Fruit fly (Drosophila melanogaster) whole organism, pupa: Measurements from ENCODE around the gene topi.

Source experiments
- CG10348 ChIP-seq: fragments of 200-800 bp; sonication (Bioruptor generic); IDR thresholded peaks from 2 replicates; pipeline ENCODE4 v1.3.6; 2022; ENCODE audit warnings: missing biosample characterization, missing genetic modification characterization
- CG12605 ChIP-seq: fragments of 200-800 bp; sonication (Bioruptor generic); IDR thresholded peaks from 2 replicates; pipeline ENCODE4 v1.3.6; 2022; ENCODE audit warnings: missing biosample characterization, missing genetic modification characterization
- CG13204 ChIP-seq: fragments of 200-800 bp; sonication (Bioruptor generic); optimal IDR thresholded peaks from 2 replicates; lab custom pipeline; 2018; ENCODE audit warnings: missing biosample characterization, mild to moderate bottlenecking, missing genetic modification characterization, moderate library complexity
- CG14655 ChIP-seq: fragments of 200-800 bp; sonication (Bioruptor generic); optimal IDR thresholded peaks from 3 replicates; lab custom pipeline; 2017; ENCODE audit warnings: mild to moderate bottlenecking, missing biosample characterization, missing genetic modification reagents, missing genetic modification characterization
- CG15710 ChIP-seq: fragments of 200-800 bp; sonication (Bioruptor generic); optimal IDR thresholded peaks from 2 replicates; lab custom pipeline; 2018; ENCODE audit warnings: missing biosample characterization, mild to moderate bottlenecking, missing genetic modification characterization, moderate library complexity
- CG17806 ChIP-seq: fragments of 200-800 bp; sonication (Bioruptor generic); optimal IDR thresholded peaks from 2 replicates; lab custom pipeline; 2018; ENCODE audit warnings: missing biosample characterization, mild to moderate bottlenecking, missing genetic modification characterization, moderate library complexity
- CG32121 ChIP-seq: fragments of 200-800 bp; sonication (Bioruptor generic); IDR thresholded peaks from 2 replicates; pipeline ENCODE4 v1.3.6; 2022; ENCODE audit warnings: missing biosample characterization, missing genetic modification characterization
- CG34367 ChIP-seq: fragments of 200-800 bp; sonication (Bioruptor generic); optimal IDR thresholded peaks from 2 replicates; lab custom pipeline; 2018; ENCODE audit warnings: missing biosample characterization, mild to moderate bottlenecking, missing genetic modification characterization
- CG4496 ChIP-seq: fragments of 200-800 bp; sonication (Bioruptor generic); IDR thresholded peaks from 3 replicates; pipeline ENCODE4 v1.3.6; 2022; ENCODE audit warnings: missing biosample characterization, missing genetic modification characterization
- CG8159 ChIP-seq: fragments of 200-800 bp; sonication (Bioruptor generic); optimal IDR thresholded peaks from 3 replicates; lab custom pipeline; 2018; ENCODE audit warnings: missing biosample characterization, mild to moderate bottlenecking, missing genetic modification characterization, moderate library complexity
- CG8301 ChIP-seq: fragments of 200-800 bp; sonication (Bioruptor generic); optimal IDR thresholded peaks from 2 replicates; lab custom pipeline; 2018; ENCODE audit warnings: missing biosample characterization, mild to moderate bottlenecking, missing genetic modification characterization
- CG9948 ChIP-seq: fragments of 200-800 bp; sonication (Bioruptor generic); optimal IDR thresholded peaks from 2 replicates; lab custom pipeline; 2018; ENCODE audit warnings: missing biosample characterization, mild to moderate bottlenecking, missing genetic modification characterization, moderate library complexity
- D1 ChIP-seq: fragments of 200-800 bp; sonication (Bioruptor generic); optimal IDR thresholded peaks from 2 replicates; lab custom pipeline; 2018; ENCODE audit warnings: missing biosample characterization, mild to moderate bottlenecking, missing genetic modification characterization, moderate library complexity
- EcR ChIP-seq: fragments of 200-800 bp; sonication (Bioruptor generic); optimal IDR thresholded peaks from 3 replicates; lab custom pipeline; 2019; ENCODE audit warnings: missing biosample characterization, missing genetic modification characterization, mild to moderate bottlenecking, moderate library complexity, missing genetic modification reagents
- Ets98B ChIP-seq: fragments of 200-800 bp; sonication (Bioruptor generic); IDR thresholded peaks from 2 replicates; pipeline ENCODE4 v1.3.6; 2022; ENCODE audit warnings: missing biosample characterization, missing genetic modification characterization
- Pif1A ChIP-seq: fragments of 200-800 bp; sonication (Bioruptor generic); optimal IDR thresholded peaks from 3 replicates; lab custom pipeline; 2016; ENCODE audit warnings: missing biosample characterization, missing genetic modification characterization
- Pif1B ChIP-seq: fragments of 200-800 bp; sonication (Bioruptor generic); optimal IDR thresholded peaks from 3 replicates; lab custom pipeline; 2016; ENCODE audit warnings: missing biosample characterization, missing genetic modification characterization
- Snoo ChIP-seq: fragments of 200-800 bp; sonication (Bioruptor generic); optimal IDR thresholded peaks from 3 replicates; lab custom pipeline; 2017; ENCODE audit warnings: missing biosample characterization, mild to moderate bottlenecking, missing genetic modification characterization, inconsistent platforms
- fd96Ca ChIP-seq: fragments of 200-800 bp; sonication (Bioruptor generic); IDR thresholded peaks from 3 replicates; pipeline ENCODE4 v1.3.6; 2022; ENCODE audit warnings: missing biosample characterization, missing genetic modification characterization
- gl ChIP-seq: fragments of 200-800 bp; sonication (Bioruptor generic); optimal IDR thresholded peaks from 2 replicates; lab custom pipeline; 2018; ENCODE audit warnings: missing biosample characterization, mild to moderate bottlenecking, missing genetic modification characterization
- rn ChIP-seq: fragments of 200-800 bp; sonication (Bioruptor generic); IDR thresholded peaks from 2 replicates; pipeline ENCODE4 v1.3.6; 2022; ENCODE audit warnings: missing biosample characterization, missing genetic modification characterization

The topi gene

dm6 chr3R:9816879-9817278 lies 42.0 kb downstream of the topi start, which contains the start of gene CG16904:
Gene CG16904 (minus strand): TSS chr3R:9816979.
- no peak for TF ChIP-seq CG17806
- TF ChIP-seq CG10348 (GFP tag; lab: Robert Waterston, UW) = no peak
- TF ChIP-seq CG4496 = no peak
- TF ChIP-seq rn (GFP tag; lab: Robert Waterston, UW) = no peak
- TF ChIP-seq Snoo (tag; lab: Kevin White, UChicago) = no peak
- no peak for TF ChIP-seq CG14655 (GFP tag; lab: Kevin White, UChicago)
- no peak for TF ChIP-seq EcR (GFP tag; lab: Kevin White, UChicago)
- no peak for TF ChIP-seq CG34367 (tag; lab: Kevin White, UChicago)
- TF ChIP-seq Pif1B = no peak
- no peak for TF ChIP-seq CG8301 (tag; lab: Kevin White, UChicago)
- TF ChIP-seq fd96Ca (GFP tag; lab: Robert Waterston, UW) = no peak
- TF ChIP-seq CG9948 (tag; lab: Kevin White, UChicago) = no peak
- no peak for TF ChIP-seq Ets98B (GFP tag; lab: Robert Waterston, UW)
- no peak for TF ChIP-seq gl (tag; lab: Kevin White, UChicago)
- TF ChIP-seq CG32121 (GFP tag; lab: Robert Waterston, UW) = no peak
- TF ChIP-seq CG8159 (tag; lab: Kevin White, UChicago) = no peak
- no peak for TF ChIP-seq CG13204
- no peak for TF ChIP-seq CG12605 (GFP tag; lab: Robert Waterston, UW)
- TF ChIP-seq D1 = no peak

- TF ChIP-seq gl (tag; lab: Kevin White, UChicago) = no peak
- no peak for TF ChIP-seq fd96Ca (GFP tag; lab: Robert Waterston, UW)
- TF ChIP-seq CG13204 = no peak
- TF ChIP-seq EcR (GFP tag; lab: Kevin White, UChicago) = no peak
Measured at dm6 chr3R:9818295-9818694, 43.4 kb downstream of the topi start, which contains the start of gene CG9459. Gene CG9459 (minus strand): TSS chr3R:9818395.

dm6 chr3R:9819777-9820176 lies 44.9 kb downstream of the topi start, which contains the start of gene CG9458:
Gene CG9458 (minus strand): TSS chr3R:9819877.
- TF ChIP-seq CG14655 (GFP tag; lab: Kevin White, UChicago) (no peak), rn (GFP tag; lab: Robert Waterston, UW) (no peak), CG15710 (no peak), CG4496 (no peak)
- TF ChIP-seq, all 21 proteins: peak for 0

- TF ChIP-seq Pif1A (GFP tag; lab: Kevin White, UChicago) (no peak), D1 (no peak), CG32121 (GFP tag; lab: Robert Waterston, UW) (no peak), CG12605 (GFP tag; lab: Robert Waterston, UW) (no peak), CG34367 (tag; lab: Kevin White, UChicago) (no peak), CG10348 (GFP tag; lab: Robert Waterston, UW) (no peak), CG15710 (no peak), CG17806 (no peak), rn (GFP tag; lab: Robert Waterston, UW) (no peak), CG8301 (tag; lab: Kevin White, UChicago) (no peak), fd96Ca (GFP tag; lab: Robert Waterston, UW) (no peak), CG14655 (GFP tag; lab: Kevin White, UChicago) (no peak), gl (tag; lab: Kevin White, UChicago) (no peak), Pif1B (no peak), CG9948 (tag; lab: Kevin White, UChicago) (no peak), Snoo (tag; lab: Kevin White, UChicago) (no peak), CG4496 (no peak), EcR (GFP tag; lab: Kevin White, UChicago) (no peak), CG13204 (no peak)
Measured at dm6 chr3R:9821091-9821490, 46.2 kb downstream of the topi start, which contains the start of gene CG42857. Gene CG42857 (minus strand): TSS chr3R:9821191.

- TF ChIP-seq CG8159 (tag; lab: Kevin White, UChicago) (no peak), Snoo (tag; lab: Kevin White, UChicago) (no peak), gl (tag; lab: Kevin White, UChicago) (no peak), Pif1A (GFP tag; lab: Kevin White, UChicago) (no peak), D1 (no peak), EcR (GFP tag; lab: Kevin White, UChicago) (no peak), CG10348 (GFP tag; lab: Robert Waterston, UW) (no peak), CG8301 (tag; lab: Kevin White, UChicago) (no peak), Ets98B (GFP tag; lab: Robert Waterston, UW) (no peak), CG9948 (tag; lab: Kevin White, UChicago) (no peak), CG17806 (no peak), CG14655 (GFP tag; lab: Kevin White, UChicago) (no peak), CG13204 (no peak), CG4496 (no peak)
- TF ChIP-seq, all 21 proteins: peak for 0
Measured at dm6 chr3R:9823723-9824122, 48.8 kb downstream of the topi start, which contains the start of gene CG34302. Gene CG34302 (minus strand): TSS chr3R:9823823.
